Fruit fly (Drosophila melanogaster) whole organism, wandering third instar larva: ENCODE data around the gene PGRP-LD.
A peak's percentile ranks its signal among the peaks of the same experiment; 100 is the strongest.

Source experiments
- Abd-B ChIP-seq: fragments of >200 bp; optimal IDR thresholded peaks from 2 replicates; lab custom pipeline; 2017; ENCODE audit warnings: missing biosample characterization, missing genetic modification characterization
- CG32264 ChIP-seq: fragments of 200-800 bp; sonication (Bioruptor generic); optimal IDR thresholded peaks from 2 replicates; lab custom pipeline; 2016; ENCODE audit warnings: missing biosample characterization, missing genetic modification characterization
- CG9705 ChIP-seq: fragments of 200-800 bp; sonication (Bioruptor generic); optimal IDR thresholded peaks from 2 replicates; lab custom pipeline; 2018; ENCODE audit warnings: missing biosample characterization, mild to moderate bottlenecking, missing genetic modification characterization
- CrebA ChIP-seq: fragments of 200-800 bp; sonication (Bioruptor generic); optimal IDR thresholded peaks from 2 replicates; lab custom pipeline; 2016; ENCODE audit warnings: missing biosample characterization, mild to moderate bottlenecking, missing genetic modification characterization, borderline replicate concordance
- Dfd ChIP-seq: fragments of >200 bp; optimal IDR thresholded peaks from 2 replicates; lab custom pipeline; 2017; ENCODE audit warnings: missing biosample characterization, missing genetic modification characterization
- Dif ChIP-seq: fragments of 200-275, 200-300 bp; sonication (Bioruptor generic); optimal IDR thresholded peaks from 2 replicates; lab custom pipeline; 2018; ENCODE audit warnings: missing biosample characterization, missing genetic modification characterization; ENCODE audit not compliant: partially characterized antibody
- GATAd ChIP-seq: sonication (Bioruptor generic); optimal IDR thresholded peaks from 2 replicates; lab custom pipeline; 2016; ENCODE audit warnings: missing biosample characterization, missing genetic modification characterization
- HLH106 ChIP-seq: fragments of 200-800 bp; optimal IDR thresholded peaks from 3 replicates; lab custom pipeline; 2019; ENCODE audit warnings: missing biosample characterization, mild to moderate bottlenecking, missing genetic modification characterization, moderate library complexity
- Hnf4 ChIP-seq: fragments of 200-800 bp; sonication (Bioruptor generic); optimal IDR thresholded peaks from 2 replicates; lab custom pipeline; 2016; ENCODE audit warnings: missing biosample characterization, mild to moderate bottlenecking, missing genetic modification characterization
- Hr78 ChIP-seq: fragments of >200 bp; optimal IDR thresholded peaks from 2 replicates; lab custom pipeline; 2017; ENCODE audit warnings: missing biosample characterization, missing genetic modification characterization
- Hr83 ChIP-seq: fragments of 200-300 bp; sonication (Bioruptor generic); optimal IDR thresholded peaks from 2 replicates; lab custom pipeline; 2016; ENCODE audit warnings: missing biosample characterization, mild to moderate bottlenecking, missing genetic modification characterization, moderate library complexity; ENCODE audit not compliant: poor library complexity, severe bottlenecking
- Jra ChIP-seq: sonication (Bioruptor generic); optimal IDR thresholded peaks from 2 replicates; lab custom pipeline; 2016; ENCODE audit warnings: missing biosample characterization, missing genetic modification characterization
- Mio ChIP-seq: sonication (Bioruptor generic); optimal IDR thresholded peaks from 2 replicates; lab custom pipeline; 2016; ENCODE audit warnings: missing biosample characterization, missing genetic modification characterization
- Myc ChIP-seq: fragments of >200 bp; optimal IDR thresholded peaks from 2 replicates; lab custom pipeline; 2017
- N ChIP-seq: fragments of >200 bp; optimal IDR thresholded peaks from 2 replicates; lab custom pipeline; 2018; ENCODE audit warnings: missing biosample characterization, missing external identifiers, missing genetic modification characterization
- OdsH ChIP-seq: fragments of 200-800 bp; sonication (Bioruptor generic); optimal IDR thresholded peaks from 2 replicates; lab custom pipeline; 2016; ENCODE audit warnings: missing biosample characterization, mild to moderate bottlenecking, missing genetic modification characterization
- Rel ChIP-seq, 2 experiments: fragments of 200-800 bp; sonication (Bioruptor generic) in 1 of 2; optimal IDR thresholded peaks; 2 replicates in 1 of 2; 3 replicates in 1 of 2; lab custom pipeline; 2016 to 2019; ENCODE audit warnings: mild to moderate bottlenecking in 2 of 2, missing biosample characterization in 2 of 2, missing genetic modification characterization in 2 of 2, moderate library complexity in 1 of 2
- Sp1 ChIP-seq: fragments of 200-800 bp; sonication (Bioruptor generic); optimal IDR thresholded peaks from 3 replicates; lab custom pipeline; 2019; ENCODE audit warnings: missing biosample characterization, mild to moderate bottlenecking, missing genetic modification characterization, moderate library complexity
- Vsx2 ChIP-seq: fragments of 200-300, 225-300 bp; sonication (Bioruptor generic); optimal IDR thresholded peaks from 2 replicates; lab custom pipeline; 2018; ENCODE audit warnings: missing biosample characterization, missing genetic modification characterization; ENCODE audit not compliant: partially characterized antibody
- br ChIP-seq: fragments of 200-800 bp; sonication (Bioruptor generic); optimal IDR thresholded peaks from 2 replicates; lab custom pipeline; 2016; ENCODE audit warnings: missing biosample characterization, missing genetic modification characterization
- brk ChIP-seq: fragments of 200-800 bp; sonication (Bioruptor generic); optimal IDR thresholded peaks from 2 replicates; lab custom pipeline; 2016; ENCODE audit warnings: missing biosample characterization, mild to moderate bottlenecking, missing genetic modification characterization
- dl ChIP-seq, 2 experiments: fragments of 175-275, 200-275 bp in 1 of 2; fragments of 200-275 bp in 1 of 2; sonication (Bioruptor generic); optimal IDR thresholded peaks; lab custom pipeline; 2018; ENCODE audit warnings: mild to moderate bottlenecking in 2 of 2, missing biosample characterization in 2 of 2, missing genetic modification characterization in 2 of 2, moderate library complexity in 2 of 2; ENCODE audit not compliant: partially characterized antibody in 2 of 2, insufficient read depth in 1 of 2
- dmrt93B ChIP-seq: fragments of 200-800 bp; sonication (Bioruptor generic); optimal IDR thresholded peaks from 2 replicates; lab custom pipeline; 2018; ENCODE audit warnings: missing biosample characterization, mild to moderate bottlenecking, missing genetic modification characterization
- dsf ChIP-seq: sonication (Bioruptor generic); optimal IDR thresholded peaks from 2 replicates; lab custom pipeline; 2016; ENCODE audit warnings: missing biosample characterization, missing genetic modification characterization, borderline replicate concordance
- ey ChIP-seq: fragments of 200-800 bp; sonication (Bioruptor generic); optimal IDR thresholded peaks from 2 replicates; lab custom pipeline; 2016; ENCODE audit warnings: missing biosample characterization, missing genetic modification characterization
- foxo ChIP-seq, 2 experiments: fragments of 200-800 bp; sonication (Bioruptor generic); optimal IDR thresholded peaks; 2 replicates in 1 of 2; 3 replicates in 1 of 2; lab custom pipeline; 2016 to 2017; ENCODE audit warnings: missing biosample characterization in 2 of 2, missing genetic modification characterization in 2 of 2
- fru ChIP-seq: fragments of 200-800 bp; sonication (Bioruptor generic); optimal IDR thresholded peaks from 3 replicates; lab custom pipeline; 2016; ENCODE audit warnings: missing biosample characterization, mild to moderate bottlenecking, missing genetic modification characterization
- h ChIP-seq: fragments of 200-800 bp; sonication (Bioruptor generic); optimal IDR thresholded peaks from 3 replicates; lab custom pipeline; 2016; ENCODE audit warnings: missing biosample characterization, mild to moderate bottlenecking, missing genetic modification characterization
- jim ChIP-seq: fragments of 175-275, 200-325 bp; sonication (Bioruptor generic); optimal IDR thresholded peaks from 2 replicates; lab custom pipeline; 2016; ENCODE audit warnings: missing biosample characterization, mild to moderate bottlenecking, missing genetic modification characterization
- lola ChIP-seq: fragments of >200 bp; optimal IDR thresholded peaks from 2 replicates; lab custom pipeline; 2017; ENCODE audit warnings: missing biosample characterization, missing genetic modification characterization
- pan ChIP-seq: fragments of >200 bp; optimal IDR thresholded peaks from 2 replicates; lab custom pipeline; 2017
- psq ChIP-seq: fragments of 200-800 bp; sonication (Bioruptor generic); optimal IDR thresholded peaks from 3 replicates; lab custom pipeline; 2017; ENCODE audit warnings: missing biosample characterization, mild to moderate bottlenecking, missing genetic modification characterization, moderate library complexity
- rgr ChIP-seq: fragments of 200-800 bp; sonication (Bioruptor generic); optimal IDR thresholded peaks from 3 replicates; lab custom pipeline; 2016; ENCODE audit warnings: missing biosample characterization, mild to moderate bottlenecking, missing genetic modification characterization
- sage ChIP-seq: fragments of 200-800 bp; sonication (Bioruptor generic); optimal IDR thresholded peaks from 2 replicates; lab custom pipeline; 2016; ENCODE audit warnings: missing biosample characterization, mild to moderate bottlenecking, missing genetic modification characterization
- sv ChIP-seq: fragments of 200-800 bp; sonication (Bioruptor generic); optimal IDR thresholded peaks from 3 replicates; lab custom pipeline; 2016; ENCODE audit warnings: missing biosample characterization, missing genetic modification characterization
- tai ChIP-seq: sonication (Bioruptor generic); optimal IDR thresholded peaks from 2 replicates; lab custom pipeline; 2016; ENCODE audit warnings: missing biosample characterization, missing genetic modification characterization
- usp ChIP-seq: fragments of >200 bp; optimal IDR thresholded peaks from 2 replicates; lab custom pipeline; 2017; ENCODE audit warnings: missing biosample characterization, missing genetic modification characterization
- woc ChIP-seq: sonication (Bioruptor generic); optimal IDR thresholded peaks from 2 replicates; lab custom pipeline; 2016; ENCODE audit warnings: missing biosample characterization, mild to moderate bottlenecking, missing genetic modification characterization

PGRP-LD gene

dm6 chr3L:5770817-5771425, 8.9 kb upstream of the PGRP-LD start:
- TF ChIP-seq dmrt93B (GFP tag; lab: Kevin White, UChicago) = no peak
- no peak for TF ChIP-seq Hnf4
- peak; percentile 93 for TF ChIP-seq ey (GFP tag; lab: Kevin White, UChicago)
- peak; percentile 49 for TF ChIP-seq Dif (GFP tag; lab: Kevin White, UChicago)
- TF ChIP-seq Sp1 (GFP tag; lab: Kevin White, UChicago) = peak; percentile 88
- no peak for TF ChIP-seq Rel (GFP tag; optimal IDR thresholded peaks at IDR 0.05; lab: Kevin White, UChicago)
- peak; percentile 86 for TF ChIP-seq Rel (tag; optimal IDR thresholded peaks at IDR 0.05; lab: Kevin White, UChicago)
- no peak for TF ChIP-seq N (GFP tag; lab: Kevin White, UChicago)
- peak; percentile 14 for TF ChIP-seq dsf (GFP tag; lab: Kevin White, UChicago)
- TF ChIP-seq woc (GFP tag; lab: Kevin White, UChicago) = peak; percentile 95
- TF ChIP-seq psq (GFP tag; lab: Kevin White, UChicago) = peak; percentile 45
- TF ChIP-seq pan (lab: Kevin White, UChicago) = no peak
- TF ChIP-seq Mio (GFP tag; lab: Kevin White, UChicago) = peak; percentile 66
- no peak for TF ChIP-seq Vsx2
- TF ChIP-seq Myc (lab: Kevin White, UChicago) = peak; percentile 92
- TF ChIP-seq Hr78 = no peak
- TF ChIP-seq Hr83 (GFP tag; lab: Kevin White, UChicago) = peak; percentile 59
- peak; percentile 94 for TF ChIP-seq br
- TF ChIP-seq jim = peak; percentile 88
- TF ChIP-seq fru (GFP tag; lab: Kevin White, UChicago) = peak; percentile 93
- TF ChIP-seq sage (GFP tag; lab: Kevin White, UChicago) = no peak
- no peak for TF ChIP-seq Dfd (GFP tag; lab: Kevin White, UChicago)
- TF ChIP-seq lola (GFP tag; lab: Kevin White, UChicago) = no peak
- peak; percentile 89 for TF ChIP-seq Jra (GFP tag; lab: Kevin White, UChicago)
- TF ChIP-seq OdsH (GFP tag; lab: Kevin White, UChicago) = peak; percentile 94
- peak in 1 of 2 experiments; percentile 41 for TF ChIP-seq dl (GFP tag; optimal IDR thresholded peaks at IDR 0.05; lab: Kevin White, UChicago; ENCODE audit: insufficient read depth in 1 of 2, partially characterized antibody in 2 of 2)
- TF ChIP-seq CG32264 = peak; percentile 85
- no peak for TF ChIP-seq brk (GFP tag; lab: Kevin White, UChicago)
- TF ChIP-seq h (GFP tag; lab: Kevin White, UChicago) = peak; percentile 93
- TF ChIP-seq GATAd (GFP tag; lab: Kevin White, UChicago) = peak; percentile 100
- peak; percentile 89 for TF ChIP-seq sv
- no peak for TF ChIP-seq tai
- TF ChIP-seq CG9705 (GFP tag; lab: Kevin White, UChicago) = peak; percentile 73
- no peak for TF ChIP-seq usp (GFP tag; lab: Kevin White, UChicago)
- peak; percentile 60 to 93 for TF ChIP-seq foxo (GFP tag; optimal IDR thresholded peaks at IDR 0.05; lab: Kevin White, UChicago)
- peak; percentile 91 for TF ChIP-seq rgr (GFP tag; lab: Kevin White, UChicago)
- TF ChIP-seq CrebA (GFP tag; lab: Kevin White, UChicago) = no peak
- no peak for TF ChIP-seq Abd-B (GFP tag; lab: Kevin White, UChicago)
- TF ChIP-seq HLH106 = peak; percentile 89
- TF ChIP-seq, all 38 proteins: peak for 24

dm6 chr3L:5774782-5775181, 5.1 kb upstream of the PGRP-LD start:
- TF ChIP-seq Rel (GFP tag; optimal IDR thresholded peaks at IDR 0.05; lab: Kevin White, UChicago) = no peak
- TF ChIP-seq Rel (tag; optimal IDR thresholded peaks at IDR 0.05; lab: Kevin White, UChicago) = peak; percentile 35
- TF ChIP-seq woc (GFP tag; lab: Kevin White, UChicago) = no peak
